Worm (Caenorhabditis elegans) whole organism, L4 larva: Measurements from ENCODE around the gene F47E1.1.
"Not testable (repeated sequence)": the region's sequence is repeated elsewhere in the genome, so short reads cannot be mapped to it uniquely, and the experiment has no call there.

Source experiments
- egl-27 ChIP-seq: sonication (generic microtip); optimal IDR thresholded peaks from 3 replicates; lab custom pipeline; 2017; ENCODE audit warnings: missing biosample characterization, missing genetic modification reagents, missing genetic modification characterization
- fkh-10 ChIP-seq: fragments of 150-350 bp; optimal IDR thresholded peaks from 2 replicates; lab custom pipeline; 2014; ENCODE audit warnings: missing biosample characterization, missing genetic modification reagents, missing genetic modification characterization
- pha-4 ChIP-seq, 2 experiments: fragments of 150-350 bp in 1 of 2; fragments of 200-800 bp in 1 of 2; sonication (Bioruptor generic) in 1 of 2; IDR thresholded peaks in 1 of 2; optimal IDR thresholded peaks in 1 of 2; 2 replicates each; pipeline versions ENCODE4 v1.3.6 to Lab custom; 2014 to 2022; ENCODE audit warnings: missing genetic modification characterization in 2 of 2, missing genetic modification reagents in 2 of 2, missing biosample characterization in 1 of 2, missing compliant biosample characterization in 1 of 2

DNA sequence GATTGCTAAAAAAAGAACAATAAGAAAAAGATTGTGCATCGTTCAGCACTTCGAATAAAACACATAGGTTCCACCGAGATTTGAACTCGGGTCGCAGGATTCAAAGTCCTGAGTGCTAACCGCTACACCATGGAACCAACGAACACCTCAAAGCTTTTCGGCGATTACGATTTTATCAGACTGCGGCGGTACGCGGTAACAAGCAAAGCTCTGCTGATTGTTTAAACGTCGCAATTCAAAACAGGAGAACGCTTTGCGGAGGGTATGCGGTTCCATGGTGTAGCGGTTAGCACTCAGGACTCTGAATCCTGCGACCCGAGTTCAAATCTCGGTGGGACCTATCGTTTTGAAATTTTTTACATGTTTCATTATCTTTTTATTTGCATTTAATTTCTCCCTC, 13.6 kb downstream of the F47E1.1 start:
- TF ChIP-seq pha-4 (GFP tag; IDR thresholded peaks at IDR 0.05; lab: Robert Waterston, UW) = peak; percentile 69
- not testable (repeated sequence) for TF ChIP-seq pha-4 (tag; optimal IDR thresholded peaks at IDR 0.05; lab: Kevin White, UChicago); egl-27; fkh-10
